Worm (Caenorhabditis elegans) whole organism, young adult: ENCODE data around the gene T28D6.7.

Experiments used
- B0019.2 ChIP-seq: fragments of 200-800 bp; sonication (Bioruptor generic); conservative IDR thresholded peaks from 2 replicates; pipeline ENCODE4 v1.3.6; 2022; ENCODE audit warnings: missing genetic modification reagents, missing genetic modification characterization, missing compliant biosample characterization
- F33H1.4 ChIP-seq: fragments of 200-800 bp; sonication (Bioruptor generic); IDR thresholded peaks from 2 replicates; pipeline ENCODE4 v1.3.6; 2022; ENCODE audit warnings: missing genetic modification reagents, missing genetic modification characterization, missing compliant biosample characterization
- F37B4.10 ChIP-seq: fragments of 200-800 bp; sonication (Bioruptor generic); IDR thresholded peaks from 2 replicates; pipeline ENCODE4 v1.3.6; 2022; ENCODE audit warnings: missing genetic modification characterization, missing compliant biosample characterization
- K11D2.4 ChIP-seq: fragments of 200-800 bp; sonication (Bioruptor generic); IDR thresholded peaks from 2 replicates; pipeline ENCODE4 v1.3.6; 2022; ENCODE audit warnings: missing genetic modification reagents, missing genetic modification characterization, missing compliant biosample characterization
- K12H6.12 ChIP-seq: fragments of 200-800 bp; sonication (Bioruptor generic); optimal IDR thresholded peaks from 2 replicates; lab custom pipeline; 2018; ENCODE audit warnings: mild to moderate bottlenecking, missing genetic modification characterization, missing compliant biosample characterization
- T07F8.4 ChIP-seq: sonication (generic microtip); optimal IDR thresholded peaks from 2 replicates; lab custom pipeline; 2016; ENCODE audit warnings: mild to moderate bottlenecking, missing genetic modification characterization, moderate library complexity, missing compliant biosample characterization
- Y53F4B.3 ChIP-seq: fragments of 200-800 bp; sonication (Bioruptor generic); IDR thresholded peaks from 2 replicates; pipeline ENCODE4 v1.3.6; 2022; ENCODE audit warnings: missing genetic modification reagents, missing genetic modification characterization, missing compliant biosample characterization
- Y79H2A.3 ChIP-seq: fragments of 200-800 bp; sonication (Bioruptor generic); conservative IDR thresholded peaks from 2 replicates; pipeline ENCODE4 v1.3.6; 2022; ENCODE audit warnings: missing genetic modification reagents, missing genetic modification characterization, missing compliant biosample characterization
- Y95B8A.8 ChIP-seq: fragments of 200-800 bp; sonication (Bioruptor generic); IDR thresholded peaks from 2 replicates; pipeline ENCODE4 v1.3.6; 2022; ENCODE audit warnings: missing genetic modification reagents, missing genetic modification characterization, missing compliant biosample characterization
- ama-1 ChIP-seq, 3 experiments: fragments of 150-350 bp in 1 of 3; sonication (generic microtip) in 2 of 3; optimal IDR thresholded peaks; 2 replicates each; lab custom pipeline; 2014 to 2018; ENCODE audit warnings: missing biosample characterization in 2 of 3, missing genetic modification characterization in 2 of 3, missing genetic modification reagents in 2 of 3
- aptf-2 ChIP-seq: fragments of 200-800 bp; sonication (Bioruptor generic); conservative IDR thresholded peaks from 2 replicates; pipeline ENCODE4 v1.3.6; 2022; ENCODE audit warnings: missing genetic modification reagents, missing genetic modification characterization, missing compliant biosample characterization
- athp-1 ChIP-seq: sonication (generic microtip); optimal IDR thresholded peaks from 2 replicates; lab custom pipeline; 2017; ENCODE audit warnings: mild to moderate bottlenecking, missing genetic modification characterization, missing compliant biosample characterization
- ccch-3 ChIP-seq: fragments of 200-800 bp; sonication (Bioruptor generic); optimal IDR thresholded peaks from 2 replicates; lab custom pipeline; 2018; ENCODE audit warnings: mild to moderate bottlenecking, missing genetic modification characterization, missing compliant biosample characterization
- ceh-100 ChIP-seq: fragments of 200-800 bp; sonication (Bioruptor generic); IDR thresholded peaks from 2 replicates; pipeline ENCODE4 v1.3.6; 2022; ENCODE audit warnings: missing genetic modification reagents, missing genetic modification characterization, missing compliant biosample characterization
- ceh-40 ChIP-seq: fragments of 200-800 bp; sonication (Bioruptor generic); IDR thresholded peaks from 2 replicates; pipeline ENCODE4 v1.3.6; 2022; ENCODE audit warnings: missing genetic modification characterization, missing compliant biosample characterization
- chd-7 ChIP-seq: sonication (generic microtip); optimal IDR thresholded peaks from 2 replicates; lab custom pipeline; 2016; ENCODE audit warnings: mild to moderate bottlenecking, missing genetic modification characterization, moderate library complexity, missing compliant biosample characterization
- efl-1 ChIP-seq: fragments of 150-350 bp; optimal IDR thresholded peaks from 2 replicates; lab custom pipeline; 2014; ENCODE audit warnings: missing biosample characterization, missing genetic modification reagents, missing genetic modification characterization
- egl-18 ChIP-seq: fragments of 200-800 bp; sonication (Bioruptor generic); IDR thresholded peaks from 2 replicates; pipeline ENCODE4 v1.3.6; 2022; ENCODE audit warnings: missing genetic modification reagents, missing genetic modification characterization, missing compliant biosample characterization
- ekl-4 ChIP-seq: fragments of 200-800 bp; sonication (Bioruptor generic); IDR thresholded peaks from 2 replicates; pipeline ENCODE4 v1.3.6; 2022; ENCODE audit warnings: missing genetic modification reagents, missing genetic modification characterization, missing compliant biosample characterization
- ets-4 ChIP-seq: fragments of 200-800 bp; sonication (Bioruptor generic); optimal IDR thresholded peaks from 2 replicates; lab custom pipeline; 2018; ENCODE audit warnings: mild to moderate bottlenecking, missing genetic modification characterization, missing compliant biosample characterization
- fkh-3 ChIP-seq: sonication (generic microtip); optimal IDR thresholded peaks from 2 replicates; lab custom pipeline; 2016; ENCODE audit warnings: mild to moderate bottlenecking, missing genetic modification characterization, missing compliant biosample characterization
- gei-17 ChIP-seq: fragments of 200-800 bp; sonication (Bioruptor generic); optimal IDR thresholded peaks from 2 replicates; lab custom pipeline; 2018; ENCODE audit warnings: mild to moderate bottlenecking, missing genetic modification characterization, missing compliant biosample characterization
- hlh-12 ChIP-seq: sonication (generic microtip); optimal IDR thresholded peaks from 2 replicates; lab custom pipeline; 2016; ENCODE audit warnings: missing genetic modification characterization, missing compliant biosample characterization
- hlh-26 ChIP-seq: fragments of 200-800 bp; sonication (Bioruptor generic); conservative IDR thresholded peaks from 2 replicates; pipeline ENCODE4 v1.3.6; 2022; ENCODE audit warnings: missing genetic modification reagents, missing genetic modification characterization, missing compliant biosample characterization
- hsf-1 ChIP-seq: fragments of 200-800 bp; sonication (Bioruptor generic); IDR thresholded peaks from 2 replicates; pipeline ENCODE4 v1.3.6; 2022; ENCODE audit warnings: missing genetic modification reagents, missing genetic modification characterization, missing compliant biosample characterization
- let-526 ChIP-seq: fragments of 200-800 bp; sonication (Bioruptor generic); IDR thresholded peaks from 2 replicates; pipeline ENCODE4 v1.3.6; 2022; ENCODE audit warnings: missing genetic modification reagents, missing genetic modification characterization, missing compliant biosample characterization
- lin-26 ChIP-seq: fragments of 200-800 bp; sonication (Bioruptor generic); IDR thresholded peaks from 2 replicates; pipeline ENCODE4 v1.3.6; 2022; ENCODE audit warnings: missing genetic modification reagents, missing genetic modification characterization, missing compliant biosample characterization
- lsy-27 ChIP-seq: sonication (generic microtip); optimal IDR thresholded peaks from 2 replicates; lab custom pipeline; 2017; ENCODE audit warnings: missing genetic modification characterization, mild to moderate bottlenecking, missing compliant biosample characterization, antibody characterized with exemption, missing genotype, borderline replicate concordance; ENCODE audit not compliant: insufficient read depth
- madf-10 ChIP-seq: sonication (generic microtip); optimal IDR thresholded peaks from 2 replicates; lab custom pipeline; 2016; ENCODE audit warnings: mild to moderate bottlenecking, missing genetic modification characterization, missing compliant biosample characterization
- madf-6 ChIP-seq: fragments of 200-800 bp; sonication (Bioruptor generic); IDR thresholded peaks from 2 replicates; pipeline ENCODE4 v1.3.6; 2022; ENCODE audit warnings: missing genetic modification reagents, missing genetic modification characterization, missing compliant biosample characterization
- madf-8 ChIP-seq: fragments of 200-800 bp; sonication (Bioruptor generic); conservative IDR thresholded peaks from 2 replicates; pipeline ENCODE4 v1.3.6; 2022; ENCODE audit warnings: missing genetic modification reagents, missing genetic modification characterization, missing compliant biosample characterization
- mxl-1 ChIP-seq: sonication (generic microtip); optimal IDR thresholded peaks from 2 replicates; lab custom pipeline; 2016; ENCODE audit warnings: missing genetic modification characterization, missing compliant biosample characterization
- nfya-1 ChIP-seq: sonication (generic microtip); optimal IDR thresholded peaks from 2 replicates; lab custom pipeline; 2017; ENCODE audit warnings: antibody characterized with exemption, missing compliant biosample characterization, missing genetic modification characterization, borderline replicate concordance; ENCODE audit not compliant: insufficient read depth
- nfya-2 ChIP-seq: fragments of 200-800 bp; sonication (Bioruptor generic); IDR thresholded peaks from 2 replicates; pipeline ENCODE4 v1.3.6; 2022; ENCODE audit warnings: missing genetic modification reagents, missing genetic modification characterization, missing compliant biosample characterization
- nfyb-1 ChIP-seq: fragments of 200-800 bp; sonication (Bioruptor generic); IDR thresholded peaks from 2 replicates; pipeline ENCODE4 v1.3.6; 2022; ENCODE audit warnings: missing genetic modification reagents, missing genetic modification characterization, missing compliant biosample characterization
- nhr-179 ChIP-seq: sonication (generic microtip); optimal IDR thresholded peaks from 2 replicates; lab custom pipeline; 2016; ENCODE audit warnings: mild to moderate bottlenecking, missing genetic modification characterization, missing compliant biosample characterization
- nhr-80 ChIP-seq: sonication (generic microtip); optimal IDR thresholded peaks from 2 replicates; lab custom pipeline; 2016; ENCODE audit warnings: missing genetic modification characterization, missing compliant biosample characterization
- rec-8 ChIP-seq, 2 experiments: sonication (generic microtip); optimal IDR thresholded peaks; 2 replicates each; lab custom pipeline; 2016; ENCODE audit warnings: mild to moderate bottlenecking in 2 of 2, missing genetic modification characterization in 2 of 2, missing genetic modification reagents in 2 of 2, missing genotype in 2 of 2, missing biosample characterization in 1 of 2, missing compliant biosample characterization in 1 of 2, moderate library complexity in 1 of 2
- repo-1 ChIP-seq: sonication (generic microtip); optimal IDR thresholded peaks from 2 replicates; lab custom pipeline; 2017; ENCODE audit warnings: mild to moderate bottlenecking, missing genetic modification characterization, missing compliant biosample characterization
- sea-2 ChIP-seq: fragments of 200-800 bp; sonication (Bioruptor generic); IDR thresholded peaks from 2 replicates; pipeline ENCODE4 v1.3.6; 2022; ENCODE audit warnings: missing genetic modification characterization, missing compliant biosample characterization
- snpc-3.4 ChIP-seq: sonication (generic microtip); optimal IDR thresholded peaks from 2 replicates; lab custom pipeline; 2017; ENCODE audit warnings: missing genetic modification characterization, mild to moderate bottlenecking, missing compliant biosample characterization, antibody characterized with exemption, moderate library complexity, missing genotype, missing genetic modification reagents
- somi-1 ChIP-seq: fragments of 200-800 bp; sonication (Bioruptor generic); optimal IDR thresholded peaks from 2 replicates; lab custom pipeline; 2018; ENCODE audit warnings: mild to moderate bottlenecking, missing genetic modification characterization, missing compliant biosample characterization
- sptf-2 ChIP-seq: fragments of 200-800 bp; sonication (Bioruptor generic); optimal IDR thresholded peaks from 2 replicates; lab custom pipeline; 2018; ENCODE audit warnings: mild to moderate bottlenecking, missing genetic modification characterization, missing compliant biosample characterization
- tlf-1 ChIP-seq: fragments of 200-800 bp; sonication (Bioruptor generic); optimal IDR thresholded peaks from 2 replicates; lab custom pipeline; 2018; ENCODE audit warnings: mild to moderate bottlenecking, missing genetic modification characterization, missing compliant biosample characterization
- xnd-1 ChIP-seq: sonication (generic microtip); optimal IDR thresholded peaks from 2 replicates; lab custom pipeline; 2016; ENCODE audit warnings: missing genotype, missing genetic modification reagents, missing genetic modification characterization, missing compliant biosample characterization
- zim-3 ChIP-seq: sonication (generic microtip); optimal IDR thresholded peaks from 2 replicates; lab custom pipeline; 2017; ENCODE audit warnings: mild to moderate bottlenecking, missing genetic modification characterization, moderate library complexity, missing compliant biosample characterization
- ztf-22 ChIP-seq: fragments of 200-800 bp; sonication (Bioruptor generic); optimal IDR thresholded peaks from 2 replicates; lab custom pipeline; 2018; ENCODE audit warnings: mild to moderate bottlenecking, missing genetic modification characterization, moderate library complexity, missing compliant biosample characterization
- ztf-3 ChIP-seq: fragments of 200-800 bp; sonication (Bioruptor generic); optimal IDR thresholded peaks from 2 replicates; lab custom pipeline; 2018; ENCODE audit warnings: mild to moderate bottlenecking, missing genetic modification characterization, missing compliant biosample characterization

T28D6.7 gene

DNA sequence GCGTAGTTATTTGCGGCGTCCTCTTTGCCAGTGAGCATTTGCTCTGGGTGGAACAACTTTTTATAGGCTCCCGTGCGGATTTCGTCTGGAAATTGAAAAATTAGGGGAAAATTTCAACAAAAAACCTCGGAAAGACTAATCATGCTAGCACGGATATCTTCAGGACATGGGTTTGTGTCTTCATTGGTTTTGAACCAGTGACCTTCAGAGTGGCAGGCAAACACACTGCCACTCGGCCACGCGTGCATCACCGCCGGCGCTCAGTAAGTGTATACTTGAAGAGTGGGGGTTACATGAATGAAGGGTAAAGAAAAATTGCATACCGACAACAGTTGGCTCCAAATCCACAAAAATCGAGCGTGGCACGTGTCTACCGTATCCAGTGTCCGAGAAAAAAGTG is 25.0 kb upstream of the T28D6.7 start:
- TF ChIP-seq hsf-1 (GFP tag; lab: Robert Waterston, UW): no peak
- no peak for TF ChIP-seq madf-8 (GFP tag; lab: Robert Waterston, UW)
- peak; percentile 90 for TF ChIP-seq nfyb-1 (GFP tag; lab: Robert Waterston, UW)
- TF ChIP-seq gei-17 (GFP tag; lab: Kevin White, UChicago): peak; percentile 21
- no peak for TF ChIP-seq F37B4.10 (GFP tag; lab: Robert Waterston, UW)
- no peak for TF ChIP-seq Y79H2A.3 (GFP tag; lab: Robert Waterston, UW)
- no peak for TF ChIP-seq ama-1 (optimal IDR thresholded peaks at IDR 0.05; lab: Kevin White, UChicago)
- TF ChIP-seq ama-1 (GFP tag; optimal IDR thresholded peaks at IDR 0.05; lab: Kevin White, UChicago): peak; percentile 49 to 74
- peak; percentile 22 for TF ChIP-seq nhr-80
- TF ChIP-seq lsy-27: no peak
- TF ChIP-seq ccch-3: peak; percentile 57
- TF ChIP-seq madf-6 (GFP tag; lab: Robert Waterston, UW): peak; percentile 68
- TF ChIP-seq athp-1 (tag; lab: Kevin White, UChicago): peak; percentile 76
- peak; percentile 33 for TF ChIP-seq T07F8.4 (tag; lab: Kevin White, UChicago)
- TF ChIP-seq zim-3: peak; percentile 67
- TF ChIP-seq sea-2: no peak
- peak; percentile 9 for TF ChIP-seq efl-1 (GFP tag; lab: Kevin White, UChicago)
- TF ChIP-seq xnd-1 (tag; lab: Kevin White, UChicago): no peak
- TF ChIP-seq ztf-22 (GFP tag; lab: Kevin White, UChicago): no peak
- TF ChIP-seq madf-10 (tag; lab: Kevin White, UChicago): peak; percentile 74
- no peak for TF ChIP-seq B0019.2 (GFP tag; lab: Robert Waterston, UW)
- peak; percentile 94 for TF ChIP-seq lin-26
- no peak for TF ChIP-seq nfya-1 (tag; lab: Kevin White, UChicago)
- TF ChIP-seq K12H6.12 (tag; lab: Kevin White, UChicago): no peak
- 0 out of 2 replicates have a peak, but pooled peaks have one; percentile 40 for TF ChIP-seq let-526 (GFP tag; lab: Robert Waterston, UW)
- TF ChIP-seq snpc-3.4 (tag; lab: Kevin White, UChicago): peak; percentile 13
- 0 out of 2 replicates have a peak, but pooled peaks have one; percentile 67 for TF ChIP-seq ceh-40
- peak; percentile 80 for TF ChIP-seq mxl-1 (tag; lab: Kevin White, UChicago)
- peak; percentile 83 for TF ChIP-seq ekl-4 (GFP tag; lab: Robert Waterston, UW)
- no peak for TF ChIP-seq K11D2.4
- TF ChIP-seq somi-1 (GFP tag; lab: Kevin White, UChicago): peak; percentile 47
- TF ChIP-seq sptf-2 (GFP tag; lab: Kevin White, UChicago): no peak
- peak; percentile 21 for TF ChIP-seq hlh-12 (tag; lab: Kevin White, UChicago)
- TF ChIP-seq ets-4 (GFP tag; lab: Kevin White, UChicago): no peak
- no peak for TF ChIP-seq nhr-179 (tag; lab: Kevin White, UChicago)
- 0 out of 2 replicates have a peak, but pooled peaks have one; percentile 26 for TF ChIP-seq Y53F4B.3 (GFP tag; lab: Robert Waterston, UW)
- TF ChIP-seq Y95B8A.8 (GFP tag; lab: Robert Waterston, UW): no peak
- peak; percentile 23 for TF ChIP-seq tlf-1 (GFP tag; lab: Kevin White, UChicago)
- peak; percentile 80 for TF ChIP-seq chd-7 (tag; lab: Kevin White, UChicago)
- TF ChIP-seq ceh-100: peak; percentile 71
- no peak for TF ChIP-seq aptf-2 (GFP tag; lab: Robert Waterston, UW)
- TF ChIP-seq hlh-26 (GFP tag; lab: Robert Waterston, UW): no peak
- peak; percentile 58 for TF ChIP-seq repo-1 (tag; lab: Kevin White, UChicago)
- peak; percentile 38 for TF ChIP-seq fkh-3 (tag; lab: Kevin White, UChicago)
- peak; percentile 43 for TF ChIP-seq F33H1.4 (GFP tag; lab: Robert Waterston, UW)
- TF ChIP-seq nfya-2 (GFP tag; lab: Robert Waterston, UW): no peak
- peak; percentile 8 to 79 for TF ChIP-seq rec-8 (tag; optimal IDR thresholded peaks at IDR 0.05; lab: Kevin White, UChicago)
- 0 out of 2 replicates have a peak, but pooled peaks have one; percentile 45 for TF ChIP-seq egl-18 (GFP tag; lab: Robert Waterston, UW)
- TF ChIP-seq ztf-3: peak; percentile 4
